Fruit fly (Drosophila melanogaster): ENCODE results near the gene mtgo.

The mtgo gene

DNA sequence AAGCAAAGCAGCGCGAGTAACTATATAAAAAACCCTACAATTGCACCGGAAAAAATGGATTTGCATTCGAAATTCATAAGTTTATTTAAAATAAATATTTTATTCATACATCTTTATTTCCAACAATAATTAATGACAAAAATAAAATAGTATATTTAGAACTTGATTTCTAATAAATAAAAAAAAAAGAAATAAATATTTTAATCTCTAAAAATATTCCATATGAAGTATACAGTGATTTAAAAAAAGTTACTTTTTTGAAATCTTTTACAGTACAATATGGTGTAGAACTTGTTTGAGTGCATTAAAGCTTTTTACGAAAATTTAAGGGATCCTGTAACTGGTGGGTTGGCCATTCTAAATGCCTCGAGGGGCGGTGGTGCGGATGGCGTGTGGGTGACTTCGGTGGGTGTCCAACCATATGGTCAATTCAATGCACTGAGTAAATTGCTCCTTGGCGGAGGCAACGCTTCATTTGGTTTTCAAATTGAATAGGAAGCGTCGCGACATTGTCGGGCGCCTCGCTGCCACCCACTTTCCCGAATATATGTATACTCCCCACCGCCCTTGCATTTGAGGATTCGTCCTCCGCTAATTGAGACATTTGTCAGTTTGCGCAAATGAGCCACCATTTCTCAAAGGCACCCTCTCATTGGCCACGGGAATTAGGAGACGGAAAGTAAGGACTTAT is 3.7 kb downstream of the mtgo start:
- TF ChIP-seq jim (GFP tag; optimal IDR thresholded peaks at IDR 0.05) (no peak), CG32264 (GFP tag; optimal IDR thresholded peaks at IDR 0.05) (no peak), foxo (GFP tag; optimal IDR thresholded peaks at IDR 0.05) (no peak), rgr (GFP tag; optimal IDR thresholded peaks at IDR 0.05) (no peak), woc (GFP tag; optimal IDR thresholded peaks at IDR 0.05) (no peak), Dif (GFP tag; optimal IDR thresholded peaks at IDR 0.05; ENCODE audit: partially characterized antibody) (no peak), usp (GFP tag; optimal IDR thresholded peaks at IDR 0.05) (no peak), Sp1 (GFP tag; optimal IDR thresholded peaks at IDR 0.05) (no peak), brk (GFP tag; optimal IDR thresholded peaks at IDR 0.05) (no peak), br (GFP tag; optimal IDR thresholded peaks at IDR 0.05) (no peak), HLH106 (tag; optimal IDR thresholded peaks at IDR 0.05) (no peak), psq (GFP tag; optimal IDR thresholded peaks at IDR 0.05) (no peak), pan (optimal IDR thresholded peaks at IDR 0.05) (no peak)

DNA sequence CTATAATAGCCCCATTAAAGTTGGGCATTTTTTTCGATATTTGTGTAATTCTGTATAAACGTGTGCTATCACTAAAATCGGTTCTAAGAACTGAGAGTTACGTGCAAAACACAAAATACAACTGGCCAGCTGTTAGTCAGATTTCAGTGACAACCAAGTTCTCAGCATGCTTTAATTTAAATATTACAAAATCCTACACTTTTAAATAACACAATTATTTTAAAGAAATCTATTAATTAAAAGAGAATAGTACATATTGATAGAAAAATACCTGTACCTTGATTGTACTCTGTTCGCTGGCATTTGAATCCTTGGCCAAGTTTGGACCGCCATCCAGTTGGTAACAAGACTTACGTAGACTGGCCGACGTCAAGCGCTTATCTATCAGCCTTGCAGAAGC is 5.0 kb downstream of the mtgo start, which contains the start of gene CG5968:
Gene CG5968 (minus strand): TSS at position 101 of the 400 bp plus-strand sequence.
- no peak for TF ChIP-seq br (GFP tag; optimal IDR thresholded peaks at IDR 0.05)

DNA sequence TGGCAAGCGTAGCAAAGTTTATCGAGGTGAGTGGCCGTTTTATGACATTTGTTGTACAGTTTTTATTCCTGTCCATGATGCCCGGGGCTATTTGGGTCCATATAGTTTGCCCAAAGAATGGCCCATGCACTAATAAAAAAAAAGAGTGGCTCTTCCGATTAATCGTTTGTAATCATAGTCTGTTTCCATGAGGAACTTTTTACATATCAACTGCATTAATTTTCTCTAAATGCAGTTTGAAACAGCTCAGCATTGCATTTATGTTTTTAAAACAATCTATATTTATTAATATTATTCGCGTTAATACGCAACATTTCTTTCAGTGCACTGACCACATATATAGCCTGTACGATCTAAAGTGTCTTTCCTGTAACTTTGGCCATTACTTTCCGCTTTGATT is 15.1 kb downstream of the mtgo start:
- TF ChIP-seq Dfd (GFP tag; optimal IDR thresholded peaks at IDR 0.05), result no peak
- TF ChIP-seq dl (GFP tag; optimal IDR thresholded peaks at IDR 0.05; ENCODE audit: insufficient read depth in 1 of 2, partially characterized antibody in 2 of 2), result no peak
- no peak for TF ChIP-seq CrebA (GFP tag; optimal IDR thresholded peaks at IDR 0.05; ENCODE audit: borderline replicate concordance)
- no peak for TF ChIP-seq sv (GFP tag; optimal IDR thresholded peaks at IDR 0.05)
- TF ChIP-seq Myc (optimal IDR thresholded peaks at IDR 0.05), result no peak
- TF ChIP-seq ey (GFP tag; optimal IDR thresholded peaks at IDR 0.05), result no peak
- TF ChIP-seq woc (GFP tag; optimal IDR thresholded peaks at IDR 0.05), result no peak
- no peak for TF ChIP-seq OdsH (GFP tag; optimal IDR thresholded peaks at IDR 0.05)
- TF ChIP-seq Hnf4 (GFP tag; optimal IDR thresholded peaks at IDR 0.05), result no peak
- TF ChIP-seq fru (GFP tag; optimal IDR thresholded peaks at IDR 0.05), result no peak
- no peak for TF ChIP-seq HLH106 (tag; optimal IDR thresholded peaks at IDR 0.05)
- no peak for TF ChIP-seq GATAd (GFP tag; optimal IDR thresholded peaks at IDR 0.05)
- no peak for TF ChIP-seq br (GFP tag; optimal IDR thresholded peaks at IDR 0.05)
- TF ChIP-seq brk (GFP tag; optimal IDR thresholded peaks at IDR 0.05), result no peak
- TF ChIP-seq jim (GFP tag; optimal IDR thresholded peaks at IDR 0.05), result no peak
- no peak for TF ChIP-seq pan (optimal IDR thresholded peaks at IDR 0.05)

dm6 chr2L:16562379-16562778 is 17.6 kb downstream of the mtgo start:
- TF ChIP-seq CG32264 (GFP tag; optimal IDR thresholded peaks at IDR 0.05) (no peak), foxo (GFP tag; optimal IDR thresholded peaks at IDR 0.05) (no peak), h (GFP tag; optimal IDR thresholded peaks at IDR 0.05) (no peak), dmrt93B (GFP tag; optimal IDR thresholded peaks at IDR 0.05) (no peak)

DNA sequence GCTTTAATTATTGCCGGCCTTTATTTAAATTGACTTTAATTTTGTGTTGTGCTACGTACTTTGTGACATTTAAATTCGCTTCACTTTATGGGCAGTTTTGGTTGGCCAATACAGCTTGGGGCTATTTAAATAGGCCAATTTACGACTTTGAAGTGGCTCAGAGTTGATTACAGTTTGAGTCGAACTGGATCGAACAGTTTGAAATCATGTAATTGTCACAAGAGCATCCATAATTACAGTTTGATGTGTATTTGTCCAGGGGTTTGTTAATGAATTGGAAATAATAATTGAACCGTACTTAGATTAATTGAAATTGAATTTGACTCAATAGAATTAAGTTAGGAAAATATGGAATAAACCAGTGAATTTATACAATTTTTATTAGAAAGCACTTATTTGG is 37.9 kb downstream of the mtgo start:
- TF ChIP-seq OdsH (GFP tag; optimal IDR thresholded peaks at IDR 0.05), result no peak
- no peak for TF ChIP-seq Abd-B (GFP tag; optimal IDR thresholded peaks at IDR 0.05)
- TF ChIP-seq Vsx2 (GFP tag; optimal IDR thresholded peaks at IDR 0.05; ENCODE audit: partially characterized antibody), result no peak
- TF ChIP-seq jim (GFP tag; optimal IDR thresholded peaks at IDR 0.05), result no peak
- TF ChIP-seq tai (GFP tag; optimal IDR thresholded peaks at IDR 0.05), result no peak
- TF ChIP-seq dl (GFP tag; optimal IDR thresholded peaks at IDR 0.05; ENCODE audit: insufficient read depth in 1 of 2, partially characterized antibody in 2 of 2), result no peak
- no peak for TF ChIP-seq dsf (GFP tag; optimal IDR thresholded peaks at IDR 0.05; ENCODE audit: borderline replicate concordance)
- TF ChIP-seq CG9705 (GFP tag; optimal IDR thresholded peaks at IDR 0.05), result no peak
- no peak for TF ChIP-seq Rel (GFP tag; optimal IDR thresholded peaks at IDR 0.05)
- no peak for TF ChIP-seq Rel (tag; optimal IDR thresholded peaks at IDR 0.05)
- TF ChIP-seq pan (optimal IDR thresholded peaks at IDR 0.05), result no peak
- TF ChIP-seq Sp1 (GFP tag; optimal IDR thresholded peaks at IDR 0.05), result no peak
- TF ChIP-seq GATAd (GFP tag; optimal IDR thresholded peaks at IDR 0.05), result no peak
- no peak for TF ChIP-seq dmrt93B (GFP tag; optimal IDR thresholded peaks at IDR 0.05)
- no peak for TF ChIP-seq HLH106 (tag; optimal IDR thresholded peaks at IDR 0.05)
- TF ChIP-seq Myc (optimal IDR thresholded peaks at IDR 0.05), result no peak

All from whole organism, wandering third instar larva.